Fruit fly (Drosophila melanogaster): ENCODE results near the gene rept.
A peak's percentile ranks its signal among the peaks of the same experiment; 100 is the strongest.

Gene rept

DNA sequence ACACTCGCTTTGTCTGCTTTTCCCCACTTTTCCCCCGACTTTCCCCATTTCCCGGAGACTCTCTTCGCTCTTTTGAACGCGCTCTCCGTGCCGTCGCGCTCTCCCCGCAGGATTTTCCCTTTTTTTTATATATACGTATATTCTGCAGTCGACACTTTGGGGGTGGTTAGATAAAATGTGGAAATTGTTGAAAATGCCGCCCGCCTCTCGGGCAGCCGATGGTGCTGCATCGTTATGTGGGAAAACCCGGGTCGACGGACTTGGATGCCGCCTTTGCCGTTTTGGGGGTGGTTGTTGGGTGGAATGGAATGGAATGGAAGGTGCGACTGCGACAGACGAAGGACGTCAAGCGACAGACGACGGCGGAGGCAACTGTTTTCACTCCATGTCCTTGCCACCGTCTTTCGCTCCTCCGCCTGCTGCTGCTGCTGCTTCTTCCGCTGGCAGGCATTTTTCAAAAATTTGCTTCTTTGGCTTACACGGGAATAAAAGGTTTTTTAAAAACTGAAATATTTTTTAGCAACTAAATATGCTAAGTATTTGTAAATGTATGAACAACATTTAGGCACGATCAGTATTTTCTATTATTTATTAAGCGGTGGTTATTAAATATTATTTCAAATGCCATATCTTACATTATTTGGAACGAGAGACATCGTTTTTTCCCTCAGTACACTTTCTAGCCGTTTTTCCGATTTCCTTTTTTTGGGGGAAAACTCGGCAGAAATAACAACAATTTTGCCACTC lies 24.2 kb upstream of the rept start (continued):
- TF ChIP-seq D19B (GFP tag; optimal IDR thresholded peaks at IDR 0.05) (no peak), CG2199 (GFP tag; IDR thresholded peaks at IDR 0.05) (no peak), Rx (GFP tag; IDR thresholded peaks at IDR 0.05) (no peak), CG8388 (GFP tag; optimal IDR thresholded peaks at IDR 0.05) (peak; percentile 14), Side (GFP tag; optimal IDR thresholded peaks at IDR 0.05) (no peak), Camta (GFP tag; optimal IDR thresholded peaks at IDR 0.05) (no peak), CG6254 (GFP tag; optimal IDR thresholded peaks at IDR 0.05) (no peak), mirr (GFP tag; optimal IDR thresholded peaks at IDR 0.05) (no peak), Hey (tag; optimal IDR thresholded peaks at IDR 0.05) (no peak), sima (GFP tag; optimal IDR thresholded peaks at IDR 0.05) (no peak), Myb (GFP tag; optimal IDR thresholded peaks at IDR 0.05) (no peak), Awh (GFP tag; IDR thresholded peaks at IDR 0.05) (no peak), Sry-δ (GFP tag; optimal IDR thresholded peaks at IDR 0.05) (no peak), dpn (GFP tag; optimal IDR thresholded peaks at IDR 0.05) (no peak), CG2678 (tag; optimal IDR thresholded peaks at IDR 0.05) (peak; percentile 63), bowl (GFP tag; IDR thresholded peaks at IDR 0.05) (no peak), CG13424 (tag; optimal IDR thresholded peaks at IDR 0.05) (peak; percentile 39), pzg (GFP tag; optimal IDR thresholded peaks at IDR 0.05) (no peak), Blimp-1 (GFP tag; optimal IDR thresholded peaks at IDR 0.05) (peak; percentile 37), CG16813 (GFP tag; IDR thresholded peaks at IDR 0.05; ENCODE audit: partially characterized antibody) (no peak), CG5245 (GFP tag; optimal IDR thresholded peaks at IDR 0.05) (no peak), da (GFP tag; optimal IDR thresholded peaks at IDR 0.05) (no peak), CG7745 (tag; optimal IDR thresholded peaks at IDR 0.05) (no peak), cato (GFP tag; optimal IDR thresholded peaks at IDR 0.05; ENCODE audit: borderline replicate concordance) (no peak), CG32532 (GFP tag; IDR thresholded peaks at IDR 0.05) (no peak), CG10431 (GFP tag; optimal IDR thresholded peaks at IDR 0.05) (no peak), CG32772 (GFP tag; IDR thresholded peaks at IDR 0.05) (no peak), Dek (tag; optimal IDR thresholded peaks at IDR 0.05) (no peak), Dfd (GFP tag; optimal IDR thresholded peaks at IDR 0.05) (no peak), CG17385 (GFP tag; optimal IDR thresholded peaks at IDR 0.05) (peak; percentile 26), Dbx (GFP tag; IDR thresholded peaks at IDR 0.05) (no peak), CG3281 (GFP tag; optimal IDR thresholded peaks at IDR 0.05) (peak; percentile 30), onecut (GFP tag; IDR thresholded peaks at IDR 0.05) (no peak), trem (tag; optimal IDR thresholded peaks at IDR 0.05) (no peak), corto (GFP tag; optimal IDR thresholded peaks at IDR 0.05) (no peak), disco-r (GFP tag; optimal IDR thresholded peaks at IDR 0.05) (no peak), twi (tag; optimal IDR thresholded peaks at IDR 0.05) (no peak), CG3726 (GFP tag; IDR thresholded peaks at IDR 0.05) (no peak), Sox102F (GFP tag; optimal IDR thresholded peaks at IDR 0.05) (peak; percentile 55), Ets97D (GFP tag; optimal IDR thresholded peaks at IDR 0.05) (no peak), gfzf (GFP tag; optimal IDR thresholded peaks at IDR 0.05) (no peak), YL-1 (GFP tag; optimal IDR thresholded peaks at IDR 0.05) (no peak), CG8089 (GFP tag; optimal IDR thresholded peaks at IDR 0.05) (no peak), Tbp (GFP tag; optimal IDR thresholded peaks at IDR 0.05) (no peak), CG5180 (GFP tag; optimal IDR thresholded peaks at IDR 0.05) (no peak), oc (tag; optimal IDR thresholded peaks at IDR 0.05) (no peak), zfh1 (GFP tag; IDR thresholded peaks at IDR 0.05) (no peak), Ets65A (GFP tag) (peak; percentile 64), CG13287 (GFP tag; IDR thresholded peaks at IDR 0.05; ENCODE audit: partially characterized antibody) (no peak), dysf (GFP tag; IDR thresholded peaks at IDR 0.05) (0 out of 3 replicates have a peak, but pooled peaks have one; percentile 31)

Data from whole organism, embryonic.